Worm (Caenorhabditis elegans) whole organism, L2 larva: ENCODE measurements around the gene D1054.10.

ENCODE experiments used
- C34F6.9 ChIP-seq: fragments of 150-350 bp; optimal IDR thresholded peaks from 2 replicates; lab custom pipeline; 2014; ENCODE audit warnings: missing biosample characterization, missing genetic modification characterization
- F13H6.1 ChIP-seq: sonication (generic microtip); optimal IDR thresholded peaks from 2 replicates; lab custom pipeline; 2016; ENCODE audit warnings: missing genetic modification characterization, missing compliant biosample characterization
- ZK546.5 ChIP-seq: sonication (generic microtip); optimal IDR thresholded peaks from 2 replicates; lab custom pipeline; 2017; ENCODE audit warnings: missing biosample characterization, missing genetic modification characterization
- alr-1 ChIP-seq: fragments of 150-350 bp; optimal IDR thresholded peaks from 2 replicates; lab custom pipeline; 2014; ENCODE audit warnings: missing biosample characterization, missing genetic modification characterization
- ama-1 ChIP-seq: fragments of 150-350 bp; optimal IDR thresholded peaks from 2 replicates; lab custom pipeline; 2018; ENCODE audit warnings: inconsistent platforms
- crh-2 ChIP-seq: sonication (generic microtip); optimal IDR thresholded peaks from 2 replicates; lab custom pipeline; 2017; ENCODE audit warnings: missing biosample characterization, missing genetic modification characterization
- dmd-4 ChIP-seq: sonication (generic microtip); optimal IDR thresholded peaks from 2 replicates; lab custom pipeline; 2017; ENCODE audit warnings: missing biosample characterization, missing genetic modification characterization
- egl-27 ChIP-seq: sonication (generic microtip); optimal IDR thresholded peaks from 3 replicates; lab custom pipeline; 2017; ENCODE audit warnings: missing biosample characterization, missing genetic modification reagents, missing genetic modification characterization
- fos-1 ChIP-seq: fragments of 150-350 bp; optimal IDR thresholded peaks from 2 replicates; lab custom pipeline; 2014; ENCODE audit warnings: missing biosample characterization, missing genetic modification characterization
- gmeb-1 ChIP-seq: fragments of 150-350 bp; optimal IDR thresholded peaks from 2 replicates; lab custom pipeline; 2014; ENCODE audit warnings: missing biosample characterization, missing genetic modification characterization
- lin-11 ChIP-seq: fragments of 150-350 bp; sonication (generic microtip); optimal IDR thresholded peaks from 2 replicates; lab custom pipeline; 2014; ENCODE audit warnings: missing biosample characterization, missing genetic modification characterization, inconsistent platforms, mixed read lengths
- lin-39 ChIP-seq: fragments of 150-350 bp; optimal IDR thresholded peaks from 2 replicates; lab custom pipeline; 2014; ENCODE audit warnings: missing biosample characterization, missing genetic modification reagents, missing genetic modification characterization
- mab-5 ChIP-seq: fragments of 150-350 bp; optimal IDR thresholded peaks from 2 replicates; lab custom pipeline; 2014; ENCODE audit warnings: missing biosample characterization, missing genetic modification characterization
- mdl-1 ChIP-seq, 2 experiments: fragments of 150-350 bp in 1 of 2; sonication (generic microtip) in 1 of 2; optimal IDR thresholded peaks; 2 replicates each; lab custom pipeline; 2017; ENCODE audit warnings: missing biosample characterization in 2 of 2, missing genetic modification characterization in 2 of 2
- nhr-10 ChIP-seq: sonication (generic microtip); optimal IDR thresholded peaks from 2 replicates; lab custom pipeline; 2017; ENCODE audit warnings: missing biosample characterization, missing genetic modification characterization
- nhr-11 ChIP-seq: fragments of 150-350 bp; optimal IDR thresholded peaks from 2 replicates; lab custom pipeline; 2014; ENCODE audit warnings: missing biosample characterization, missing genetic modification characterization
- nhr-129 ChIP-seq: fragments of 150-350 bp; optimal IDR thresholded peaks from 2 replicates; lab custom pipeline; 2014; ENCODE audit warnings: missing biosample characterization, missing genetic modification characterization
- nhr-21 ChIP-seq: fragments of 150-350 bp; optimal IDR thresholded peaks from 2 replicates; lab custom pipeline; 2014; ENCODE audit warnings: missing biosample characterization, missing genetic modification characterization
- nhr-237 ChIP-seq: fragments of 150-350 bp; optimal IDR thresholded peaks from 2 replicates; lab custom pipeline; 2014; ENCODE audit warnings: missing biosample characterization, missing genetic modification characterization
- nhr-25 ChIP-seq: fragments of 150-350 bp; sonication (generic microtip); optimal IDR thresholded peaks from 3 replicates; lab custom pipeline; 2014; ENCODE audit warnings: missing biosample characterization, missing genetic modification characterization
- nhr-6 ChIP-seq: fragments of 150-350 bp; optimal IDR thresholded peaks from 2 replicates; lab custom pipeline; 2014; ENCODE audit warnings: missing biosample characterization, missing genetic modification characterization
- nhr-77 ChIP-seq: fragments of 150-350 bp; optimal IDR thresholded peaks from 2 replicates; lab custom pipeline; 2014; ENCODE audit warnings: missing biosample characterization, missing genetic modification characterization
- peb-1 ChIP-seq: fragments of 150-350 bp; optimal IDR thresholded peaks from 2 replicates; lab custom pipeline; 2014; ENCODE audit warnings: missing biosample characterization, missing genetic modification characterization
- sem-4 ChIP-seq: fragments of 150-350 bp; optimal IDR thresholded peaks from 2 replicates; lab custom pipeline; 2014; ENCODE audit warnings: missing biosample characterization, missing genetic modification reagents, missing genetic modification characterization
- skn-1 ChIP-seq: sonication (generic microtip); optimal IDR thresholded peaks from 2 replicates; lab custom pipeline; 2017; ENCODE audit warnings: missing biosample characterization, missing genetic modification characterization
- sma-3 ChIP-seq: sonication (generic microtip); optimal IDR thresholded peaks from 2 replicates; lab custom pipeline; 2016; ENCODE audit warnings: missing genetic modification reagents, missing genetic modification characterization, missing compliant biosample characterization
- sma-9 ChIP-seq, 2 experiments: fragments of 150-350 bp in 1 of 2; sonication (generic microtip) in 1 of 2; optimal IDR thresholded peaks; 2 replicates each; lab custom pipeline; 2014 to 2016; ENCODE audit warnings: missing genetic modification characterization in 2 of 2, mild to moderate bottlenecking in 1 of 2, missing biosample characterization in 1 of 2, missing compliant biosample characterization in 1 of 2, missing genetic modification reagents in 1 of 2, moderate library complexity in 1 of 2
- unc-39 ChIP-seq: fragments of 150-350 bp; optimal IDR thresholded peaks from 2 replicates; lab custom pipeline; 2014; ENCODE audit warnings: missing biosample characterization, missing genetic modification characterization
- unc-55 ChIP-seq: fragments of 150-350 bp; sonication (generic microtip); optimal IDR thresholded peaks from 3 replicates; lab custom pipeline; 2014; ENCODE audit warnings: missing biosample characterization, missing genetic modification reagents, missing genetic modification characterization
- unc-62 ChIP-seq: fragments of 150-350 bp; optimal IDR thresholded peaks from 2 replicates; lab custom pipeline; 2014; ENCODE audit warnings: missing biosample characterization, missing genetic modification reagents, missing genetic modification characterization
- zag-1 ChIP-seq: fragments of 150-350 bp; optimal IDR thresholded peaks from 2 replicates; lab custom pipeline; 2014; ENCODE audit warnings: missing biosample characterization, missing genetic modification characterization
- ztf-1 ChIP-seq: fragments of 200-800 bp; sonication (Bioruptor generic); conservative IDR thresholded peaks from 2 replicates; pipeline ENCODE4 v1.3.6; 2022; ENCODE audit warnings: missing genetic modification characterization, missing compliant biosample characterization
- ztf-11 ChIP-seq: sonication (generic microtip); optimal IDR thresholded peaks from 2 replicates; lab custom pipeline; 2017; ENCODE audit warnings: missing biosample characterization, missing genetic modification characterization
- ztf-4 ChIP-seq: fragments of 150-350 bp; optimal IDR thresholded peaks from 2 replicates; lab custom pipeline; 2014; ENCODE audit warnings: missing biosample characterization, missing genetic modification characterization

D1054.10 gene

DNA sequence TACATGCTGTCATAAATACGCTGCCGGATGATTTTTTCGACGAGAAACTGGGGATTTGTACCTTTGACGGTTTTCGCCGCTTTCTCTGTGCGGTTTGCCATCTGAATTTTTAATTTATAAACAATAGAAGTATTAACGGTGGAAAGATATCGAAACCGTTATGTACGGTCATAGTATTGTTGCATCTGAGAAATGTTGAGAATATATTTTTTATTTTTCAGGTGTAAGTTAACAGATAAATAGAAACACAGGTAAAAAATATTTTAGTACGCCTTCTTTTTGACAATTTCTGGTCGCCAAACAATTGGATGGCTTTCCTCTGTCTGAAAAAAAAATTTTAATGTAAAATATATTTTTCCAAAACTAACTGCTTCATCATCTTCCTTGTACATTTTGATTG is 13.3 kb upstream of the D1054.10 start, which contains the start of gene prp-38:
Gene prp-38, minus strand, starts transcription at position 101 of the 400 bp plus-strand sequence.
- no peak for TF ChIP-seq unc-62 (GFP tag; lab: Kevin White, UChicago)
- TF ChIP-seq sma-9 (GFP tag; optimal IDR thresholded peaks at IDR 0.05; lab: Kevin White, UChicago) = no peak
- TF ChIP-seq sma-9 (tag; optimal IDR thresholded peaks at IDR 0.05; lab: Kevin White, UChicago) = no peak
- no peak for TF ChIP-seq ztf-4
- no peak for TF ChIP-seq nhr-129 (tag; lab: Kevin White, UChicago)
- TF ChIP-seq skn-1 (tag; lab: Kevin White, UChicago) = no peak
- no peak for TF ChIP-seq unc-39 (tag; lab: Kevin White, UChicago)
- TF ChIP-seq nhr-10 = no peak
- no peak for TF ChIP-seq dmd-4 (tag; lab: Kevin White, UChicago)
- TF ChIP-seq nhr-11 (tag; lab: Kevin White, UChicago) = no peak
- no peak for TF ChIP-seq unc-55

DNA sequence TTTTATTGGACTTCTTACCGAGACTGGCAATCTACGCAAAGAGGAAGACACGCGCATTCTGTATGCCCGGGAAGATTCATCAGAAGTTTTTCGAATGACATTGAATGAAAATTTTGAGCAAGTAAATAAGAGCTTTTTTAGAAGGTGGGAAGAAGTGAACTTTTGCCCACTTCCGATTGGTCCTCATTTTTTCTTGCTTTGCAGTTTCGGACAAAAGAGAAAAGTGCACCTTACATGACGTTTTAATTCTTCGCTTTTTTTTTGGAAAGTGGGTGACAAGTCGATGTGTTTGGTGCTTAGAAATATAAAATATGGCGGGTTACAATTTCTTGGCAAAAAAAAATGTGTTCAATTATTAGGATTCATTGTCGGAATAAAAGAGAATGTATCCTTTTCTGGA is 11.7 kb upstream of the D1054.10 start, which contains the start of gene secs-1:
Gene secs-1, minus strand, starts transcription at position 101 of the 400 bp plus-strand sequence.
- TF ChIP-seq skn-1 (tag; lab: Kevin White, UChicago) (no peak), nhr-11 (tag; lab: Kevin White, UChicago) (no peak), ZK546.5 (tag; lab: Kevin White, UChicago) (no peak), ama-1 (lab: Kevin White, UChicago) (no peak), ztf-11 (tag; lab: Kevin White, UChicago) (no peak), egl-27 (tag; lab: Kevin White, UChicago) (no peak), dmd-4 (tag; lab: Kevin White, UChicago) (no peak), lin-39 (tag; lab: Kevin White, UChicago) (no peak), nhr-237 (no peak), zag-1 (no peak), sma-3 (GFP tag; lab: Kevin White, UChicago) (no peak), ztf-1 (GFP tag; lab: Robert Waterston, UW) (no peak), lin-11 (tag; lab: Kevin White, UChicago) (no peak), nhr-21 (no peak), sem-4 (tag; lab: Kevin White, UChicago) (no peak), peb-1 (tag; lab: Kevin White, UChicago) (no peak), F13H6.1 (tag; lab: Kevin White, UChicago) (no peak)

DNA sequence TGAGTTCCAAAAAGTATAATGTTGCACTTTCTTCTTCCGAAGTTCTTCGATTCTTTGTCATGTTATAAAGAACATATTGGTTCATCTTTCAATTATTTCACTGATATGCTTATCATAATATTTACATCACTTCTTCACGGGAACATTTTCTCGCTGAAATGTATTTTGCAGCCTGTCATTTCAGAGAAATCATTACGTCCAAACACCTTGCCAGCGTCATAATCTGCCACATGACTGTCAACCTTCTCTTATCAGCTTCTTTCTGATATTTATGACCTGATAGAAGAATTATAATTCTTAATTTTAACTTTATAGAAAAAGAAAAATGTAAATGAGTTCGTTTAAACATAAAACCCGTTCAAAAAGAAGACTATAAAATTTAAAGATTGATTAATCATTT is 9.4 kb upstream of the D1054.10 start:
- TF ChIP-seq F13H6.1 (tag; lab: Kevin White, UChicago) = peak; percentile 10
- peak; percentile 1 for TF ChIP-seq gmeb-1 (tag; lab: Kevin White, UChicago)
- peak; percentile 85 for TF ChIP-seq crh-2 (tag; lab: Kevin White, UChicago)
- TF ChIP-seq zag-1 = no peak
- peak; percentile 85 for TF ChIP-seq sma-9 (GFP tag; optimal IDR thresholded peaks at IDR 0.05; lab: Kevin White, UChicago)
- no peak for TF ChIP-seq sma-9 (tag; optimal IDR thresholded peaks at IDR 0.05; lab: Kevin White, UChicago)
- no peak for TF ChIP-seq nhr-25 (tag; lab: Kevin White, UChicago)
- peak in 1 of 2 experiments; percentile 18 for TF ChIP-seq mdl-1 (tag; optimal IDR thresholded peaks at IDR 0.05; lab: Kevin White, UChicago)
- TF ChIP-seq sma-3 (GFP tag; lab: Kevin White, UChicago) = peak; percentile 19
- TF ChIP-seq fos-1 = peak; percentile 74
- TF ChIP-seq sem-4 (tag; lab: Kevin White, UChicago) = no peak

DNA sequence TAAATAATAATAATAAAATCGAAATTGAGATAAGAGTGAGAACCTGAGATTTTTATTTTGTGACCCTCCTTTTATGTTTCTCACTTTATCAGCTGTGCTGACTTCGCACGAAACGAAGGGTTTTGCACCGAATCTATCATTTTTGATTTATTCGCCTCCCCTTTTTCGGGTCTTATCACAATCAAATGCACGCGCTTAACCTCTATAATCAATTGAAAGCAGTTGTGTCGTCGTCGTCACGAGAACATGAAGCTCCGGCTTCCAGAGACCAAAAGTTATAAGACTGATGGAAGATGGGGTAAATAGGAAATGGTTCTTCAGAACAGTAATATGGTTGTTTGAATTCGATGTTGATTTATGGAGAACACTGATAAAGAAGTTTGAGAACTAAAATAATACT is 8.5 kb upstream of the D1054.10 start, which contains the start of gene D1054.18:
Gene D1054.18, minus strand, starts transcription at position 45 of the 400 bp plus-strand sequence.
- no peak for TF ChIP-seq ztf-11 (tag; lab: Kevin White, UChicago)
- no peak for TF ChIP-seq unc-55
- TF ChIP-seq dmd-4 (tag; lab: Kevin White, UChicago) = no peak
- no peak for TF ChIP-seq nhr-6 (tag; lab: Kevin White, UChicago)
- no peak for TF ChIP-seq nhr-21
- no peak for TF ChIP-seq ztf-1 (GFP tag; lab: Robert Waterston, UW)
- TF ChIP-seq crh-2 (tag; lab: Kevin White, UChicago) = peak; percentile 73
- TF ChIP-seq egl-27 (tag; lab: Kevin White, UChicago) = no peak
- no peak for TF ChIP-seq mab-5 (tag; lab: Kevin White, UChicago)
- TF ChIP-seq alr-1 (tag; lab: Kevin White, UChicago) = no peak
- TF ChIP-seq fos-1 = peak; percentile 70
- peak; percentile 74 for TF ChIP-seq sma-9 (GFP tag; optimal IDR thresholded peaks at IDR 0.05; lab: Kevin White, UChicago)
- TF ChIP-seq sma-9 (tag; optimal IDR thresholded peaks at IDR 0.05; lab: Kevin White, UChicago) = no peak
- no peak for TF ChIP-seq ama-1 (lab: Kevin White, UChicago)
- TF ChIP-seq nhr-11 (tag; lab: Kevin White, UChicago) = no peak
- no peak for TF ChIP-seq nhr-129 (tag; lab: Kevin White, UChicago)
- TF ChIP-seq F13H6.1 (tag; lab: Kevin White, UChicago) = no peak
- TF ChIP-seq unc-62 (GFP tag; lab: Kevin White, UChicago) = no peak
- TF ChIP-seq lin-11 (tag; lab: Kevin White, UChicago) = no peak
- TF ChIP-seq sem-4 (tag; lab: Kevin White, UChicago) = no peak
- TF ChIP-seq nhr-77 (tag; lab: Kevin White, UChicago) = no peak
- TF ChIP-seq unc-39 (tag; lab: Kevin White, UChicago) = no peak
- TF ChIP-seq gmeb-1 (tag; lab: Kevin White, UChicago) = peak; percentile 45
- TF ChIP-seq nhr-237 = no peak
- TF ChIP-seq sma-3 (GFP tag; lab: Kevin White, UChicago) = no peak
- TF ChIP-seq C34F6.9 (tag; lab: Kevin White, UChicago) = no peak
- peak; percentile 15 for TF ChIP-seq skn-1 (tag; lab: Kevin White, UChicago)
- TF ChIP-seq zag-1 = no peak
- TF ChIP-seq mdl-1 (tag; optimal IDR thresholded peaks at IDR 0.05; lab: Kevin White, UChicago) = peak in 1 of 2 experiments; percentile 26
